Worm (Caenorhabditis elegans) whole organism, midembryonic: ENCODE results near the gene W06G6.17.

Experiments used
- klf-2 ChIP-seq: fragments of 200-800 bp; sonication (Bioruptor generic); conservative IDR thresholded peaks from 2 replicates; pipeline ENCODE4 v1.3.6; 2022; ENCODE audit warnings: missing genetic modification reagents, missing genetic modification characterization, missing compliant biosample characterization
- med-1 ChIP-seq: sonication (generic microtip); optimal IDR thresholded peaks from 2 replicates; lab custom pipeline; 2017; ENCODE audit warnings: missing genetic modification characterization, mild to moderate bottlenecking, missing compliant biosample characterization, antibody characterized with exemption, missing genetic modification reagents; ENCODE audit not compliant: insufficient read depth
- ztf-23 ChIP-seq: fragments of 200-800 bp; sonication (Bioruptor generic); IDR thresholded peaks from 2 replicates; pipeline ENCODE4 v1.3.6; 2022; ENCODE audit warnings: missing genetic modification reagents, missing genetic modification characterization, missing compliant biosample characterization

DNA sequence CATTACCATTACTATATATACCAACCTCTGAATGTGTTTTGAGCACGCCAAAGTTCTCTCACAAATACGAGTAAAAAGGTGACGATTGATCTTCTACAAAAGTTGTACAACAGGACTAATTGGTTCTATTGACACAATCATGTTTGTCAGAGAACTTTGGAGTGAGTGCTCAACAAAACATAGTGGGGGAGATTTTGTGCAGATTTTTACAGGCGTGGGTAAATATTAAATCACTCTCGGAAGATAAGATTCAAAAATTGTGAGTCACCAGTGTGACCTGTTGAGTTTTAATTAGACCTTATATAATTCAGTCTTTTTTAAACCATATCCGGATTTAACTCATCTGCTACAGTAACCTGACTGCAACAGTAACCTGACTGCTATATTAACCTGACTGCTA is 27.1 kb upstream of the W06G6.17 start, which contains the start of gene F14F8.8:
- TF ChIP-seq ztf-23 (no peak), med-1 (GFP tag; lab: Kevin White, UChicago) (no peak), klf-2 (no peak)
